Fruit fly (Drosophila melanogaster): ENCODE measurements around the gene Mst98Cb.

DNA sequence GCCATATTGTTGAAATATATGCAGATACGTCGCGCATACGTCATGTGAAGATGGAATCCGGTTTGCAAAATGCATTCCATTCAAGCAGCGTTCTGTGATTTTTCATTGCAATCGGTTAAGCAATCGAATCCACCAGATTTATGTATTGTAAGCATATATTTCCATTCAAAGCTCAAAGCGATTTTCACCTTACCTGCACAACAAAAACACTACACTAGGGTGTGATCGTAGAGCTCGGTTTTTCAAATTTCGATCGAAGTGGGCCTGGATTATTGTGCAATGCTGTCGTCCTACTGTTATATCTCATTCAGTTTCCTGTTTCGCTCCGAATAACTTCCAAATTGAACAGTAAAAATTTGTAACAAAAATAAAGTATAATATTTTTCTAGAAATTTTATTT lies 1.6 kb upstream of the Mst98Cb start, which contains the start of gene Mst98Ca:
- no peak for TF ChIP-seq CTCF (optimal IDR thresholded peaks at IDR 0.05)
- no peak for TF ChIP-seq CG8478 (optimal IDR thresholded peaks at IDR 0.05)
